Worm (Caenorhabditis elegans) whole organism, L3 larva: ENCODE data around the gene cox-10.

ENCODE experiments used
- R02D3.7 ChIP-seq: fragments of 150-350 bp; optimal IDR thresholded peaks from 2 replicates; lab custom pipeline; 2014; ENCODE audit warnings: missing biosample characterization, missing genetic modification characterization
- ama-1 ChIP-seq: fragments of 150-350 bp; optimal IDR thresholded peaks from 2 replicates; lab custom pipeline; 2018

DNA sequence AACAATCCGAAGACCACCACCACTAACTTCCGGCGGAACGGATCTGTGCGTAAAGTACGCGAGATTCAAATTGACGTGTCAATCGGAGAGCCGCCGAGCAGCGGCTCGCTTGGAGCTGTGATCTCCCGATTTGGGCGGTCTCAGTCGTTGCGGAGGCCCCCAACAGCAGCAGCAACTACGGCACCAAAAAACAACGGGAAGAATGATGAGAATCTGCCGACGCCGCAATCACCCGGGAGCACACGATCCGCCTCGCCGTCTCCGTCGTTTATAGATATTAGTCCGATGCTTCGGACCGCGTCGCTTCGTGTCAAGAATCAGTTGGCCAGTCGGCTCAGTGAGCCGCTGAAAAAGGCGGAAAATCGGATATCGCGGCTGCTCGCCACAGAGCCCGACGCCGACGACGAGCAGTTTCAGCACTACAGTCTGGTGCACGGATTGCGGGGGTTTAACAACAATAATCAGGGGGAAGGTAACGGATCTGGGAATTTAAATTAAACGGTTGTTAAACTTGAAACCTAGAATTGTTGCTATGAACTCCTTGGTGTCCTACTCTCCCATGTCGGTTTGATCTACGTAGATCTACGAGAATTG lies 36.1 kb downstream of the cox-10 start:
- TF ChIP-seq R02D3.7 (tag; lab: Kevin White, UChicago) (no peak), ama-1 (no peak)
